Worm (Caenorhabditis elegans): ENCODE data around the gene aat-3.

- no peak for TF ChIP-seq zag-1 (tag; optimal IDR thresholded peaks at IDR 0.05)
- TF ChIP-seq snpc-4 (tag; optimal IDR thresholded peaks at IDR 0.05), result no peak
- no peak for TF ChIP-seq xbp-1 (tag; optimal IDR thresholded peaks at IDR 0.05)
- no peak for TF ChIP-seq fkh-10 (GFP tag; optimal IDR thresholded peaks at IDR 0.05)
- TF ChIP-seq elt-3 (tag; optimal IDR thresholded peaks at IDR 0.05), result no peak
- no peak for TF ChIP-seq ceh-90 (tag; optimal IDR thresholded peaks at IDR 0.05)
These were observed 33.6 kb downstream of the aat-3 start, which contains the start of gene H01M10.2 for ce11 chrX:2585655-2586054.
